Fruit fly (Drosophila melanogaster) whole organism, larva: ENCODE results near the gene CG34149.

Experiments used
- noc ChIP-seq: fragments of 200-800 bp; sonication (Bioruptor generic); optimal IDR thresholded peaks from 3 replicates; lab custom pipeline; 2019; ENCODE audit warnings: missing biosample characterization, mild to moderate bottlenecking, missing genetic modification characterization, moderate library complexity

The CG34149 gene

DNA sequence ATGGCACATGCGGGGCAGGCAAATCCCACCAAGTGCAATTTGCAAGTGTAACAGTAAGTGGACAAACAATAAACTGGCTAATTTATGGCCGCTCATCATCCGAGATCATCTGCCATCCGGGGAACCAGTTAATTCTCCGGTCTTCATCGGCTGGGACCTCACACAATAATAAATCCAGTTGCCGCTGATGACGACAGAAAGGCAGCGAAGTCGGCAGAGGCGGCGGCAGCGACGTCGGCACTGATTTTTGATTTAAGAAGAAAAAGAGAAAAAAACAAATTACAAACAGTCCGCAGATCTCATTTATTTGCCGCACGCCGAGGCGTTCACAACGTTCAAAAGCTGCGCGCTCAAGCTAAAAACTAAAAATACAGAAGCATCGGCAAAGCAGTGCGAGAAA, 22.4 kb downstream of the CG34149 start, which contains the start of gene CG13856:
CG13856 (plus strand) TSS at position 301 of the 400 bp plus-strand sequence.
- no peak for TF ChIP-seq noc (tag; lab: Kevin White, UChicago)

DNA sequence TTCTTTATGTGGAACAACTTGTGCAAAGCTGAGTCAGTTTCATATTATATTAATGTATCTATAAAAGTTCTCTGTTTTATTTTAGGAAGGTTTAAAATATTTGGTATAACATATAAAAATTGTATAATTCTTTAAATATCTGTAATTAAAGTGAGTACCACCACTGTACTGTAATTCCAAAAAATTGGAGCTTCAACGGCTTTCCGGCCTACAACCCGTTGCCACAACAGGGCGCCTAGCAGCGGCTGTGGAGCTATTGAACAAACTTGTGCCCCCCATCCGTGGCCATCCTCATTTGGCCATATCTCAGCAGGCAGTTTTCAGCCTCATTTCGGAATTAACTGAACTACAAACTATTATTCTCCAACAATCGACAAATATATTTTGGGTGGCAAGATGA, 25.7 kb downstream of the CG34149 start, which contains the start of gene CG13855:
CG13855 (plus strand) TSS at position 301 of the 400 bp plus-strand sequence.
- no peak for TF ChIP-seq noc (tag; lab: Kevin White, UChicago)

dm6 chr3R:22410537-22411360, 30.8 kb downstream of the CG34149 start, which contains the start of the genes CG13850 and lqfR:
TSS of gene CG13850 (minus strand) at chr3R:22410915.
TSS of gene lqfR (plus strand) at chr3R:22411301.
- peak; percentile 66 for TF ChIP-seq noc (tag; lab: Kevin White, UChicago)

dm6 chr3R:22411879-22412587, 32.1 kb downstream of the CG34149 start:
- TF ChIP-seq noc (tag; lab: Kevin White, UChicago), result peak; percentile 30

DNA sequence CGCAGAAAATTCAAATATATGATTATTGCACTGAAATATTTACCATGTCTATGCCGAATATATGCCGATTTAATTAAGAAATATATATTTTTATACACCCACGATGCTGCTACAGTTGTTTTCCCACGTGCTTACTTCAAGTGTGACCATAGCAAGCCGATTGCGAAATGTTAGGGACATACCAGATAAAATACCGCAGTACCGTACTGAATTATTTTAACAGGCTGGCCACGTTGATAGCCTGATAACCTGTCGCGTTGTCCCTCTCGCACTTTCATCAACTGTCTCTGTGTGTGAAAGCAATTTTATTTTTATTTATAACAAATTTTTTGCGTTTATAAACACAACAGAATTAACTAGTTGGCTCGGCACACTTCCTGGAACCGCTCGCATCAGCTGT, 41.0 kb downstream of the CG34149 start, which contains the start of the genes Nop56 and mats:
Nop56 (minus strand) TSS at position 158 of the 400 bp plus-strand sequence.
mats (plus strand) TSS at position 251 of the 400 bp plus-strand sequence.
- peak; percentile 9 for TF ChIP-seq noc (tag; lab: Kevin White, UChicago)

DNA sequence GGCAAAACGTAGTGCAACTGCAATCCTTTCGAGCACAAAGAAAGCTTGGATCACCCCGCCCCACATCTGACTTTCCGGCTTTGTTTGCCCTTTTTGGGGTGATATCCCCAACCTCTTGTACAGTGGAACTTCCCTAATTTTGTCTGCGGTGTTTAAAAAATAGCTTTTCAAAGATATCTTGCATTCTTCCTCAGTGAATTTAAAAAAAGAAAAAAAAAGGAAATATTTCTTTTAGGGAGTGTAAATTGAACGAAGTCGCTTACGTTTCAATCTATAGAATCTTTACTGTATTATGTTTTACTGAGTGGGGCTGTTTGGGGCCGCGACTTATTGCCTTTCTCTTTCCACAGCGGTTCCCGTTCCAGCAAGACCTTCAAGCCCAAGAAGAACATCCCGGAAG, 41.7 kb downstream of the CG34149 start:
- TF ChIP-seq noc (tag; lab: Kevin White, UChicago), result peak; percentile 78

- TF ChIP-seq noc (tag; lab: Kevin White, UChicago), result no peak
Observed at dm6 chr3R:22423996-22424395, 44.1 kb downstream of the CG34149 start.

DNA sequence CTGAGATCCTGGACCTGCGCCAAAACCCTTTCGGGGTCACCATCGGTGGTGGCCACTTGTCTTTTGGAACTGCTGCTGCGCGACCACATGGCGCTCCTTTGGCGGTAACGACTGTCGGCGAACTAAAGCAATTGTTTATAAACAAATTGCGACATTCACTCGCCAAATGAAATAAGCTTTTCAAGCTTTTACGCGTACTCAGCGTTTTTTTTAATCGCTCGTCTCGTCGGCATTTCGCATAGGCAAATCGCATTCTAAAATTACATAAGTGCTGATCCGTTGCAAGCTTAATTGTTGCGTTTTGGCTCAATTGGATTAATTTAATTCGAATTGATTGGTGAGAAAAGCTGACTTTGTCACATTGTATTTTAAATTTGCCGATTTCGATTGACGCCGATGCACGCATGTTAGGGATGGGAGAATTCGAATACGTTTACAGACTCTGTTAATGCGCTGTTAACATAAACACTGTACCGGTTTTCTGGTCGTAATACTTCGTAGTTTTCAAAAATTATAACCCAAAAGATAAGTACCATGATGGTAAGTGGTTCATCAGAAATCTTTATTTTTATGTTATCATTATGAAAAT, 44.8 kb downstream of the CG34149 start, which contains the start of gene pinta:
pinta (minus strand) TSS at position 328 of the 589 bp plus-strand sequence.
- no peak for TF ChIP-seq noc (tag; lab: Kevin White, UChicago)
